Fruit fly (Drosophila melanogaster) whole organism, embryonic: ENCODE results near the gene osp.

ENCODE experiments used
- ATbp ChIP-seq: fragments of 200-800 bp; sonication (Bioruptor generic); optimal IDR thresholded peaks from 2 replicates; lab custom pipeline; 2017; ENCODE audit warnings: missing biosample characterization, mild to moderate bottlenecking, missing genetic modification characterization, missing genetic modification reagents
- Asciz ChIP-seq: fragments of 200-800 bp; sonication (Bioruptor generic); optimal IDR thresholded peaks from 2 replicates; lab custom pipeline; 2017; ENCODE audit warnings: missing biosample characterization, mild to moderate bottlenecking, missing genetic modification characterization, missing genetic modification reagents
- Atf-2 ChIP-seq: fragments of 200-800 bp; sonication (Bioruptor generic); optimal IDR thresholded peaks from 2 replicates; lab custom pipeline; 2016; ENCODE audit warnings: missing biosample characterization, missing genetic modification characterization
- Blimp-1 ChIP-seq: fragments of 200-800 bp; sonication (Bioruptor generic); optimal IDR thresholded peaks from 3 replicates; lab custom pipeline; 2018; ENCODE audit warnings: missing biosample characterization, missing genetic modification characterization, mild to moderate bottlenecking, moderate library complexity, missing genetic modification reagents
- CG10543 ChIP-seq: fragments of 200-800 bp; sonication (Bioruptor generic); optimal IDR thresholded peaks from 3 replicates; lab custom pipeline; 2017; ENCODE audit warnings: missing biosample characterization, mild to moderate bottlenecking, missing genetic modification characterization, moderate library complexity
- CG11504 ChIP-seq: fragments of 200-800 bp; sonication (Bioruptor generic); optimal IDR thresholded peaks from 3 replicates; lab custom pipeline; 2019; ENCODE audit warnings: missing biosample characterization, mild to moderate bottlenecking, missing genetic modification characterization, moderate library complexity
- CG12104 ChIP-seq: fragments of 200-800 bp; sonication (Bioruptor generic); optimal IDR thresholded peaks from 3 replicates; lab custom pipeline; 2016; ENCODE audit warnings: missing biosample characterization, missing genetic modification characterization
- CG12155 ChIP-seq: fragments of 200-800 bp; sonication (Bioruptor generic); optimal IDR thresholded peaks from 3 replicates; lab custom pipeline; 2016; ENCODE audit warnings: missing biosample characterization, missing genetic modification characterization
- CG12769 ChIP-seq: fragments of 200-800 bp; sonication (Bioruptor generic); optimal IDR thresholded peaks from 2 replicates; lab custom pipeline; 2019; ENCODE audit warnings: missing biosample characterization, mild to moderate bottlenecking, missing genetic modification characterization, moderate library complexity
- CG12942 ChIP-seq: fragments of 200-800 bp; sonication (Bioruptor generic); optimal IDR thresholded peaks from 3 replicates; lab custom pipeline; 2016; ENCODE audit warnings: missing biosample characterization, missing genetic modification characterization
- CG17385 ChIP-seq: fragments of 200-800 bp; sonication (Bioruptor generic); optimal IDR thresholded peaks from 3 replicates; lab custom pipeline; 2018; ENCODE audit warnings: missing biosample characterization, mild to moderate bottlenecking, missing genetic modification characterization
- CG17829 ChIP-seq: fragments of 200-800 bp; optimal IDR thresholded peaks from 2 replicates; lab custom pipeline; 2019; ENCODE audit warnings: missing biosample characterization, mild to moderate bottlenecking, missing genetic modification characterization, moderate library complexity
- CG2199 ChIP-seq: fragments of 200-800 bp; sonication (Bioruptor generic); IDR thresholded peaks from 3 replicates; pipeline ENCODE4 v1.3.6; 2022; ENCODE audit warnings: missing biosample characterization, missing genetic modification characterization
- CG2202 ChIP-seq: fragments of 200-800 bp; sonication (Bioruptor generic); optimal IDR thresholded peaks from 2 replicates; lab custom pipeline; 2018; ENCODE audit warnings: missing biosample characterization, mild to moderate bottlenecking, missing genetic modification characterization
- CG31388 ChIP-seq: fragments of 200-800 bp; sonication (Bioruptor generic); optimal IDR thresholded peaks from 2 replicates; lab custom pipeline; 2016; ENCODE audit warnings: missing biosample characterization, missing genetic modification characterization
- CG4424 ChIP-seq: fragments of 200-800 bp; sonication (Bioruptor generic); optimal IDR thresholded peaks from 3 replicates; lab custom pipeline; 2016; ENCODE audit warnings: missing biosample characterization, missing genetic modification characterization
- CG4854 ChIP-seq: fragments of 200-800 bp; sonication (Bioruptor generic); optimal IDR thresholded peaks from 2 replicates; lab custom pipeline; 2016; ENCODE audit warnings: missing biosample characterization, missing genetic modification characterization, inconsistent platforms
- CG6175 ChIP-seq: fragments of 200-800 bp; sonication (Bioruptor generic); IDR thresholded peaks from 3 replicates; pipeline ENCODE4 v1.3.6; 2022; ENCODE audit warnings: missing biosample characterization, missing genetic modification characterization
- CG7786 ChIP-seq: fragments of 200-800 bp; sonication (Bioruptor generic); optimal IDR thresholded peaks from 2 replicates; lab custom pipeline; 2016; ENCODE audit warnings: missing biosample characterization, missing genetic modification characterization
- CG8281 ChIP-seq: fragments of 200-800 bp; sonication (Bioruptor generic); optimal IDR thresholded peaks from 2 replicates; lab custom pipeline; 2018; ENCODE audit warnings: missing biosample characterization, mild to moderate bottlenecking, missing genetic modification characterization, moderate library complexity
- CG9797 ChIP-seq: fragments of 200-800 bp; sonication (Bioruptor generic); optimal IDR thresholded peaks from 3 replicates; lab custom pipeline; 2018; ENCODE audit warnings: missing biosample characterization, mild to moderate bottlenecking, missing genetic modification characterization
- CG9817 ChIP-seq: fragments of 200-800 bp; sonication (Bioruptor generic); optimal IDR thresholded peaks from 2 replicates; lab custom pipeline; 2018; ENCODE audit warnings: missing biosample characterization, mild to moderate bottlenecking, missing genetic modification characterization, moderate library complexity
- CrebB ChIP-seq: fragments of 200-800 bp; sonication (Bioruptor generic); optimal IDR thresholded peaks from 3 replicates; lab custom pipeline; 2018; ENCODE audit warnings: missing biosample characterization, mild to moderate bottlenecking, missing genetic modification characterization
- E2f2 ChIP-seq: fragments of 200-800 bp; sonication (Bioruptor generic); IDR thresholded peaks from 2 replicates; pipeline ENCODE4 v1.3.6; 2022; ENCODE audit warnings: missing biosample characterization, missing genetic modification characterization
- HmgZ ChIP-seq: fragments of 200-800 bp; sonication (Bioruptor generic); optimal IDR thresholded peaks from 2 replicates; lab custom pipeline; 2018; ENCODE audit warnings: missing biosample characterization, mild to moderate bottlenecking, missing genetic modification characterization
- NK7.1 ChIP-seq: fragments of 200-800 bp; sonication (Bioruptor generic); optimal IDR thresholded peaks from 3 replicates; lab custom pipeline; 2016; ENCODE audit warnings: missing biosample characterization, missing genetic modification characterization
- NfI ChIP-seq: fragments of 200-800 bp; sonication (Bioruptor generic); optimal IDR thresholded peaks from 3 replicates; lab custom pipeline; 2018; ENCODE audit warnings: missing biosample characterization, mild to moderate bottlenecking, missing genetic modification characterization, moderate library complexity
- Taf1 ChIP-seq: fragments of 200-800 bp; sonication (Bioruptor generic); IDR thresholded peaks from 2 replicates; pipeline ENCODE4 v1.3.6; 2022; ENCODE audit warnings: missing biosample characterization, missing genetic modification characterization
- abd-A ChIP-seq: fragments of 200-800 bp; sonication (Bioruptor generic); optimal IDR thresholded peaks from 3 replicates; lab custom pipeline; 2019; ENCODE audit warnings: missing biosample characterization, mild to moderate bottlenecking, missing genetic modification characterization, moderate library complexity
- bsh ChIP-seq, 2 experiments: fragments of 200-800 bp; sonication (Bioruptor generic); optimal IDR thresholded peaks; 2 replicates each; lab custom pipeline; 2017 to 2018; ENCODE audit warnings: mild to moderate bottlenecking in 2 of 2, missing biosample characterization in 2 of 2, missing genetic modification characterization in 2 of 2, moderate library complexity in 1 of 2
- ci ChIP-seq: fragments of 200-800 bp; sonication (Bioruptor generic); IDR thresholded peaks from 3 replicates; pipeline ENCODE4 v1.3.6; 2022; ENCODE audit warnings: missing biosample characterization, missing genetic modification characterization
- crol ChIP-seq: fragments of 200-800 bp; sonication (Bioruptor generic); IDR thresholded peaks from 2 replicates; pipeline ENCODE4 v1.3.6; 2022; ENCODE audit warnings: missing biosample characterization, missing genetic modification characterization
- dpn ChIP-seq, 2 experiments: fragments of 200-800 bp; sonication (Bioruptor generic); optimal IDR thresholded peaks; 3 replicates each; lab custom pipeline; 2016; ENCODE audit warnings: missing biosample characterization in 2 of 2, missing genetic modification characterization in 2 of 2
- esg ChIP-seq: fragments of 200-800 bp; sonication (Bioruptor generic); conservative IDR thresholded peaks from 2 replicates; pipeline ENCODE4 v1.3.6; 2022; ENCODE audit warnings: missing biosample characterization, missing genetic modification characterization
- fu2 ChIP-seq: fragments of 200-800 bp; sonication (Bioruptor generic); optimal IDR thresholded peaks from 2 replicates; lab custom pipeline; 2016; ENCODE audit warnings: missing biosample characterization, missing genetic modification characterization
- gcm ChIP-seq: fragments of 200-800 bp; sonication (Bioruptor generic); optimal IDR thresholded peaks from 2 replicates; lab custom pipeline; 2019; ENCODE audit warnings: missing biosample characterization, mild to moderate bottlenecking, missing genetic modification characterization, moderate library complexity
- lab ChIP-seq: fragments of 200-800 bp; sonication (Bioruptor generic); optimal IDR thresholded peaks from 3 replicates; lab custom pipeline; 2017; ENCODE audit warnings: missing biosample characterization, missing genetic modification characterization, mild to moderate bottlenecking, moderate library complexity, missing genetic modification reagents
- lola ChIP-seq, 3 experiments: fragments of >200 bp in 2 of 3; fragments of 200-800 bp in 1 of 3; sonication (Bioruptor generic) in 1 of 3; optimal IDR thresholded peaks; 2 replicates each; lab custom pipeline; 2017 to 2019; ENCODE audit warnings: missing biosample characterization in 3 of 3, missing genetic modification characterization in 3 of 3, mild to moderate bottlenecking in 1 of 3, moderate library complexity in 1 of 3
- mam ChIP-seq: fragments of 200-800 bp; sonication (Bioruptor generic); optimal IDR thresholded peaks from 3 replicates; lab custom pipeline; 2016; ENCODE audit warnings: missing biosample characterization, missing genetic modification characterization
- nau ChIP-seq: fragments of 200-800 bp; sonication (Bioruptor generic); optimal IDR thresholded peaks from 3 replicates; lab custom pipeline; 2017; ENCODE audit warnings: missing biosample characterization, mild to moderate bottlenecking, missing genetic modification characterization, missing genetic modification reagents
- onecut ChIP-seq: fragments of 200-800 bp; sonication (Bioruptor generic); IDR thresholded peaks from 2 replicates; pipeline ENCODE4 v1.3.6; 2022; ENCODE audit warnings: missing biosample characterization, missing genetic modification characterization
- otp ChIP-seq: fragments of 200-800 bp; sonication (Bioruptor generic); IDR thresholded peaks from 3 replicates; pipeline ENCODE4, ENCODE4 v1.3.6; 2022; ENCODE audit warnings: missing biosample characterization, missing genetic modification characterization
- pum ChIP-seq: fragments of 200-800 bp; sonication (Bioruptor generic); optimal IDR thresholded peaks from 2 replicates; lab custom pipeline; 2016; ENCODE audit warnings: missing biosample characterization, missing genetic modification characterization
- salm ChIP-seq: fragments of 200-800 bp; sonication (Bioruptor generic); optimal IDR thresholded peaks from 2 replicates; lab custom pipeline; 2018; ENCODE audit warnings: missing biosample characterization, mild to moderate bottlenecking, missing genetic modification characterization
- scrt ChIP-seq: fragments of 200-800 bp; sonication (Bioruptor generic); optimal IDR thresholded peaks from 2 replicates; lab custom pipeline; 2018; ENCODE audit warnings: missing biosample characterization, mild to moderate bottlenecking, missing genetic modification characterization, moderate library complexity
- sd ChIP-seq: fragments of 200-800 bp; sonication (Bioruptor generic); optimal IDR thresholded peaks from 3 replicates; lab custom pipeline; 2018; ENCODE audit warnings: missing biosample characterization, mild to moderate bottlenecking, missing genetic modification characterization, moderate library complexity
- sob ChIP-seq: fragments of 200-800 bp; sonication (Bioruptor generic); IDR thresholded peaks from 2 replicates; pipeline ENCODE4 v1.3.6; 2022; ENCODE audit warnings: missing biosample characterization, missing genetic modification characterization
- unpg ChIP-seq: fragments of 200-800 bp; sonication (Bioruptor generic); optimal IDR thresholded peaks from 3 replicates; lab custom pipeline; 2018; ENCODE audit warnings: missing biosample characterization, mild to moderate bottlenecking, missing genetic modification characterization, moderate library complexity
- usp ChIP-seq: fragments of >200 bp; optimal IDR thresholded peaks from 2 replicates; lab custom pipeline; 2017; ENCODE audit warnings: missing biosample characterization, missing genetic modification characterization

osp gene

dm6 chr2L:14701495-14701894, 12.4 kb upstream of the osp start (continued):
- TF ChIP-seq lab (GFP tag; lab: Kevin White, UChicago): no peak
- peak; percentile 8 for TF ChIP-seq CG9817 (tag; lab: Kevin White, UChicago)
- TF ChIP-seq unpg (GFP tag; lab: Kevin White, UChicago): peak; percentile 75
- TF ChIP-seq Atf-2: no peak
- TF ChIP-seq CG17385 (GFP tag; lab: Kevin White, UChicago): peak; percentile 37
- TF ChIP-seq CrebB (tag; lab: Kevin White, UChicago): no peak
- peak; percentile 39; the same call in 1 of the 2 replicates for TF ChIP-seq E2f2 (GFP tag; lab: Robert Waterston, UW)
- TF ChIP-seq ATbp (GFP tag; lab: Kevin White, UChicago): peak; percentile 84
- TF ChIP-seq CG2202 (tag; lab: Kevin White, UChicago): peak; percentile 36
- TF ChIP-seq CG9797 (GFP tag; lab: Kevin White, UChicago): no peak
- TF ChIP-seq gcm (GFP tag; lab: Kevin White, UChicago): peak; percentile 31

DNA sequence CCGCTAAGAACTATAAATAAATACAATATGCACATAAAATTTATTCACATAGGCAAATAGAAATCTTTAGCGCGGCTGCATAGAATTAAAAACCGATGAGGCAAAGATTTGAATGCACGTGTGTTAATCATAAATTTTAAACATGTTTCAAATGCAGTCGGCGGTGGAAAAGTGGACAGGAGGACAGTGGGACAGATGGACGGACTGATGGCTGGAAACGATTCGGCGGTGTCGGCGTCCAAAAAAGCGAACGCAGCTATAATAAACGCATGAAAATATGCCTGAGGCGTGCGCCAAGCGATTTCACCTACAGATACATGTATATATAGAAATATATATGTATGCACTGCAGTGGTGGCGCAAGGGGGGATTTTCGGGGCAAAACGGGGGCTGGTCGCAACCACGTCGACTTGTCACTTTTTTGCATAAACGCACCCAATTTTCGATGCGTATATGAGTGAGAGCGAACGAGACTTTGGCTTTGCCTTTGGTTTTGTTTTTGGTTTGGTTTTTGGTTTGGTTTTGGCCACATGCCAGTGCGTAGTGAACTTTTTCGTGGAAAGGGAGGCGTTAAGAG, 10.4 kb upstream of the osp start:
- no peak for TF ChIP-seq usp (GFP tag; lab: Kevin White, UChicago)
- TF ChIP-seq CG2199 (GFP tag; lab: Robert Waterston, UW): peak; percentile 35; the same call in 1 of the 3 replicates
- no peak for TF ChIP-seq NK7.1 (GFP tag; lab: Kevin White, UChicago)
- no peak for TF ChIP-seq mam (GFP tag; lab: Kevin White, UChicago)
- TF ChIP-seq salm: peak; percentile 17
- no peak for TF ChIP-seq CG12104 (GFP tag; lab: Kevin White, UChicago)
- peak; percentile 24 for TF ChIP-seq CG11504 (tag; lab: Kevin White, UChicago)
- TF ChIP-seq sob (GFP tag; lab: Robert Waterston, UW): no peak
- no peak for TF ChIP-seq pum (GFP tag; lab: Kevin White, UChicago)
- TF ChIP-seq CG17829 (tag; lab: Kevin White, UChicago): no peak
- no peak for TF ChIP-seq CG31388
- TF ChIP-seq CG4424: no peak
- TF ChIP-seq HmgZ (tag; lab: Kevin White, UChicago): no peak
- no peak for TF ChIP-seq CG7786
- TF ChIP-seq bsh (GFP tag; optimal IDR thresholded peaks at IDR 0.05; lab: Kevin White, UChicago): no peak
- TF ChIP-seq Taf1 (GFP tag; lab: Robert Waterston, UW): no peak
- TF ChIP-seq otp: no peak
- no peak for TF ChIP-seq CG10543 (GFP tag; lab: Kevin White, UChicago)
- no peak for TF ChIP-seq onecut
- TF ChIP-seq CG12155 (GFP tag; lab: Kevin White, UChicago): no peak
- no peak for TF ChIP-seq Asciz
- TF ChIP-seq nau: peak; percentile 30
- no peak for TF ChIP-seq scrt
- no peak for TF ChIP-seq lola (GFP tag; optimal IDR thresholded peaks at IDR 0.05; lab: Kevin White, UChicago)
- no peak for TF ChIP-seq CG4854 (GFP tag; lab: Kevin White, UChicago)
- peak; percentile 92 for TF ChIP-seq CG8281 (tag; lab: Kevin White, UChicago)
- TF ChIP-seq crol (GFP tag; lab: Robert Waterston, UW): peak; percentile 68
- TF ChIP-seq CG12769: peak; percentile 36
- no peak for TF ChIP-seq NfI
- TF ChIP-seq sd: peak; percentile 63
- no peak for TF ChIP-seq CG6175 (GFP tag; lab: Robert Waterston, UW)
- no peak for TF ChIP-seq CG12942 (GFP tag; lab: Kevin White, UChicago)
- TF ChIP-seq abd-A: peak; percentile 67
- peak; percentile 11 for TF ChIP-seq Blimp-1 (GFP tag; lab: Kevin White, UChicago)
- TF ChIP-seq esg (GFP tag; lab: Robert Waterston, UW): no peak
- no peak for TF ChIP-seq fu2 (GFP tag; lab: Kevin White, UChicago)
- no peak for TF ChIP-seq dpn (GFP tag; optimal IDR thresholded peaks at IDR 0.05; lab: Kevin White, UChicago)
- TF ChIP-seq ci (GFP tag; lab: Robert Waterston, UW): 0 out of 3 replicates have a peak, but pooled peaks have one; percentile 17
